Worm (Caenorhabditis elegans) whole organism, L3 larva: Measurements from ENCODE around the gene lgc-18.

Experiments used
- snpc-4 ChIP-seq: fragments of 150-350 bp; optimal IDR thresholded peaks from 2 replicates; lab custom pipeline; 2014; ENCODE audit warnings: missing biosample characterization, missing genetic modification characterization
- ztf-11 ChIP-seq: fragments of 150-350 bp; optimal IDR thresholded peaks from 2 replicates; lab custom pipeline; 2014; ENCODE audit warnings: missing biosample characterization, missing genetic modification characterization

- TF ChIP-seq snpc-4: no peak
- TF ChIP-seq ztf-11 (tag; lab: Kevin White, UChicago): no peak
Observed at ce11 chrX:12145919-12146318, 20.5 kb downstream of the lgc-18 start.
